ENCODE assay signal across 3 worm cellular contexts in genomic region chrII:6588605-6589292, ce11.
TF ChIP-seq lines count a peak whose summit lies in the region.

Gene icd-1, minus strand, starts transcription at chrII:6588655.

TF ChIP-seq in whole organism, L2 larva, 48 proteins besides CTCF, POLR2A, EP300 and RAD21 (continued from another document):
- TF ChIP-seq C34F6.9 (tag; optimal IDR thresholded peaks at IDR 0.05; lab: Kevin White, UChicago) (peak; percentile 97), lin-13 (GFP tag; optimal IDR thresholded peaks at IDR 0.05; lab: Kevin White, UChicago) (peak; percentile 93), egl-27 (tag; optimal IDR thresholded peaks at IDR 0.05; lab: Kevin White, UChicago) (peak; percentile 94), sma-9 (GFP tag; optimal IDR thresholded peaks at IDR 0.05; lab: Kevin White, UChicago) (peak; percentile 96), sma-9 (tag; optimal IDR thresholded peaks at IDR 0.05; lab: Kevin White, UChicago) (no peak), ztf-11 (tag; optimal IDR thresholded peaks at IDR 0.05; lab: Kevin White, UChicago) (peak; percentile 58), ztf-4 (tag; optimal IDR thresholded peaks at IDR 0.05; lab: Kevin White, UChicago) (peak; percentile 94), unc-62 (GFP tag; optimal IDR thresholded peaks at IDR 0.05; lab: Kevin White, UChicago) (peak; percentile 93), fos-1 (tag; optimal IDR thresholded peaks at IDR 0.05; lab: Kevin White, UChicago) (peak; percentile 97), unc-39 (tag; optimal IDR thresholded peaks at IDR 0.05; lab: Kevin White, UChicago) (no peak), dmd-4 (tag; optimal IDR thresholded peaks at IDR 0.05; lab: Kevin White, UChicago) (no peak), nhr-237 (tag; optimal IDR thresholded peaks at IDR 0.05; lab: Kevin White, UChicago) (peak; percentile 48), lin-39 (tag; optimal IDR thresholded peaks at IDR 0.05; lab: Kevin White, UChicago) (peak; percentile 68), mbf-1 (tag; optimal IDR thresholded peaks at IDR 0.05; lab: Kevin White, UChicago) (no peak), crh-2 (tag; optimal IDR thresholded peaks at IDR 0.05; lab: Kevin White, UChicago) (peak; percentile 97), nhr-6 (tag; optimal IDR thresholded peaks at IDR 0.05; lab: Kevin White, UChicago) (peak; percentile 98), alr-1 (tag; optimal IDR thresholded peaks at IDR 0.05; lab: Kevin White, UChicago) (no peak), nhr-10 (tag; optimal IDR thresholded peaks at IDR 0.05; lab: Kevin White, UChicago) (peak; percentile 73), nhr-77 (tag; optimal IDR thresholded peaks at IDR 0.05; lab: Kevin White, UChicago) (no peak), nhr-11 (tag; optimal IDR thresholded peaks at IDR 0.05; lab: Kevin White, UChicago) (peak; percentile 57), lsy-2 (tag; optimal IDR thresholded peaks at IDR 0.05; lab: Kevin White, UChicago) (peak; percentile 88 to 96), skn-1 (tag; optimal IDR thresholded peaks at IDR 0.05; lab: Kevin White, UChicago) (peak; percentile 67), F13H6.1 (tag; optimal IDR thresholded peaks at IDR 0.05; lab: Kevin White, UChicago) (peak; percentile 97), nhr-23 (tag; optimal IDR thresholded peaks at IDR 0.05; lab: Kevin White, UChicago) (no peak), lin-11 (tag; optimal IDR thresholded peaks at IDR 0.05; lab: Kevin White, UChicago) (peak; percentile 74), sem-4 (tag; optimal IDR thresholded peaks at IDR 0.05; lab: Kevin White, UChicago) (peak; percentile 98)

TF ChIP-seq in whole organism, L4 larva, 104 proteins besides CTCF, POLR2A, EP300 and RAD21 (continued from another document and continues in another):
- TF ChIP-seq ZK546.5 (tag; optimal IDR thresholded peaks at IDR 0.05; lab: Kevin White, UChicago) (peak in 1 of 2 experiments; percentile 51), set-16 (GFP tag; IDR thresholded peaks at IDR 0.05; lab: Robert Waterston, UW) (peak; percentile 38; the same call in 1 of the 2 replicates), ama-1 (optimal IDR thresholded peaks at IDR 0.05; lab: Kevin White, UChicago) (no peak), attf-4 (tag; optimal IDR thresholded peaks at IDR 0.05; lab: Kevin White, UChicago) (no peak), R02D3.7 (tag; optimal IDR thresholded peaks at IDR 0.05; lab: Kevin White, UChicago) (peak; percentile 10), nhr-76 (tag; optimal IDR thresholded peaks at IDR 0.05; lab: Kevin White, UChicago) (peak; percentile 55), unc-62 (GFP tag; optimal IDR thresholded peaks at IDR 0.05 in 1 of 2; lab: Kevin White, UChicago) (peak in 1 of 2 experiments; percentile 98), unc-62 (tag; optimal IDR thresholded peaks at IDR 0.05; lab: Kevin White, UChicago) (no peak), mes-2 (tag; optimal IDR thresholded peaks at IDR 0.05; lab: Kevin White, UChicago; ENCODE audit: poor library complexity, severe bottlenecking) (peak; percentile 92), lin-39 (tag; optimal IDR thresholded peaks at IDR 0.05; lab: Kevin White, UChicago) (no peak), zag-1 (tag; optimal IDR thresholded peaks at IDR 0.05; lab: Kevin White, UChicago) (peak; percentile 65), daf-19 (GFP tag; conservative IDR thresholded peaks at IDR 0.05; lab: Robert Waterston, UW) (peak; percentile 88), aha-1 (tag; lab: Kevin White, UChicago) (peak; percentile 99), duxl-1 (tag; optimal IDR thresholded peaks at IDR 0.05; lab: Kevin White, UChicago; ENCODE audit: poor library complexity) (peak; percentile 89), aly-2 (tag; optimal IDR thresholded peaks at IDR 0.05; lab: Kevin White, UChicago) (peak; percentile 6), mxl-3 (GFP tag; optimal IDR thresholded peaks at IDR 0.05; lab: Kevin White, UChicago) (peak; percentile 72), ceh-32 (tag; optimal IDR thresholded peaks at IDR 0.05; lab: Kevin White, UChicago; ENCODE audit: poor library complexity) (peak; percentile 17), ztf-7 (tag; optimal IDR thresholded peaks at IDR 0.05; lab: Kevin White, UChicago) (peak; percentile 78), ztf-11 (tag; optimal IDR thresholded peaks at IDR 0.05; lab: Kevin White, UChicago) (no peak), dmd-8 (GFP tag; IDR thresholded peaks at IDR 0.05; lab: Robert Waterston, UW) (peak; percentile 55; the same call in 1 of the 2 replicates), daf-8 (GFP tag; IDR thresholded peaks at IDR 0.05; lab: Robert Waterston, UW) (no peak), nhr-28 (tag; optimal IDR thresholded peaks at IDR 0.05; lab: Kevin White, UChicago) (peak; percentile 90), nhr-42 (GFP tag; IDR thresholded peaks at IDR 0.05; lab: Robert Waterston, UW) (peak; percentile 80; the same call in 1 of the 2 replicates), jun-1 (tag; optimal IDR thresholded peaks at IDR 0.05; lab: Kevin White, UChicago) (peak; percentile 79), Y48G9A.11 (GFP tag; IDR thresholded peaks at IDR 0.05; lab: Robert Waterston, UW) (peak; percentile 73), zfp-2 (tag; optimal IDR thresholded peaks at IDR 0.05; lab: Kevin White, UChicago) (peak; percentile 74), ctbp-1 (GFP tag; IDR thresholded peaks at IDR 0.05; lab: Robert Waterston, UW) (peak; percentile 89), mep-1 (tag; optimal IDR thresholded peaks at IDR 0.05; lab: Kevin White, UChicago) (peak; percentile 97), spr-3 (GFP tag; optimal IDR thresholded peaks at IDR 0.05; lab: Kevin White, UChicago) (peak; percentile 71), dve-1 (tag; optimal IDR thresholded peaks at IDR 0.05; lab: Kevin White, UChicago; ENCODE audit: insufficient read depth) (peak; percentile 98), php-3 (GFP tag; IDR thresholded peaks at IDR 0.05; lab: Robert Waterston, UW) (peak; percentile 93), F37D6.2 (tag; optimal IDR thresholded peaks at IDR 0.05; lab: Kevin White, UChicago) (peak; percentile 86), hlh-30 (tag; optimal IDR thresholded peaks at IDR 0.05; lab: Kevin White, UChicago; ENCODE audit: insufficient read depth) (peak; percentile 95), fkh-10 (GFP tag; optimal IDR thresholded peaks at IDR 0.05; lab: Kevin White, UChicago) (peak; percentile 78), lsy-2 (tag; optimal IDR thresholded peaks at IDR 0.05; lab: Kevin White, UChicago) (peak; percentile 91 to 95), egl-43 (GFP tag; IDR thresholded peaks at IDR 0.05; lab: Robert Waterston, UW) (peak; percentile 78), D1046.2 (GFP tag; IDR thresholded peaks at IDR 0.05; lab: Robert Waterston, UW) (peak; percentile 58; the same call in 1 of the 2 replicates), ceh-44 (GFP tag; IDR thresholded peaks at IDR 0.05; lab: Robert Waterston, UW) (0 out of 2 replicates have a peak, but pooled peaks have one; percentile 30), F26F4.8 (GFP tag; conservative IDR thresholded peaks at IDR 0.05; lab: Robert Waterston, UW) (no peak), unc-130 (GFP tag; optimal IDR thresholded peaks at IDR 0.05; lab: Kevin White, UChicago) (peak; percentile 89), dmd-6 (GFP tag; IDR thresholded peaks at IDR 0.05; lab: Robert Waterston, UW) (peak; percentile 91), F49E8.2 (tag; optimal IDR thresholded peaks at IDR 0.05; lab: Kevin White, UChicago; ENCODE audit: borderline replicate concordance) (peak; percentile 84), daf-16 (GFP tag; optimal IDR thresholded peaks at IDR 0.05; lab: Kevin White, UChicago) (peak; percentile 15 to 88), daf-16 (tag; optimal IDR thresholded peaks at IDR 0.05; lab: Kevin White, UChicago) (peak; percentile 57), tra-1 (GFP tag; IDR thresholded peaks at IDR 0.05; lab: Robert Waterston, UW) (peak; percentile 81), tag-97 (GFP tag; IDR thresholded peaks at IDR 0.05; lab: Robert Waterston, UW) (0 out of 2 replicates have a peak, but pooled peaks have one; percentile 37), madf-5 (GFP tag; IDR thresholded peaks at IDR 0.05; lab: Robert Waterston, UW) (no peak), snpc-4 (tag; optimal IDR thresholded peaks at IDR 0.05; lab: Kevin White, UChicago) (no peak), lin-15B (tag; optimal IDR thresholded peaks at IDR 0.05; lab: Kevin White, UChicago) (peak; percentile 58), ZK337.2 (GFP tag; IDR thresholded peaks at IDR 0.05; lab: Robert Waterston, UW) (no peak), madf-9 (GFP tag; conservative IDR thresholded peaks at IDR 0.05; lab: Robert Waterston, UW) (peak; percentile 75), zip-11 (GFP tag; IDR thresholded peaks at IDR 0.05; lab: Robert Waterston, UW) (no peak), dmd-9 (GFP tag; IDR thresholded peaks at IDR 0.05; lab: Robert Waterston, UW) (no peak)

TF ChIP-seq in whole organism, late embryonic, 69 proteins besides CTCF, POLR2A, EP300 and RAD21 (continued from another document):
- TF ChIP-seq ceh-34 (tag; optimal IDR thresholded peaks at IDR 0.05; lab: Kevin White, UChicago) (peak; percentile 79), lim-6 (tag; optimal IDR thresholded peaks at IDR 0.05; lab: Kevin White, UChicago) (peak; percentile 13), tbx-2 (tag; optimal IDR thresholded peaks at IDR 0.05; lab: Kevin White, UChicago) (peak; percentile 87), hlh-30 (tag; optimal IDR thresholded peaks at IDR 0.05; lab: Kevin White, UChicago; ENCODE audit: insufficient read depth) (peak; percentile 80), C08G9.2 (tag; optimal IDR thresholded peaks at IDR 0.05; lab: Kevin White, UChicago) (peak; percentile 7), ama-1 (optimal IDR thresholded peaks at IDR 0.05; lab: Kevin White, UChicago) (no peak)
